Fruit fly (Drosophila melanogaster): Measurements from ENCODE around the gene mRNA-cap.

mRNA-cap gene

dm6 chrX:14242479-14242878, at the start of gene mRNA-cap:
Gene mRNA-cap (minus strand): TSS chrX:14242822.
- TF ChIP-seq ttk (optimal IDR thresholded peaks at IDR 0.05): no peak

dm6 chrX:14289293-14289692, 46.7 kb upstream of the mRNA-cap start, which contains the start of gene CG9400:
Gene CG9400 (minus strand): TSS chrX:14289393.
- no peak for TF ChIP-seq Sin3A (optimal IDR thresholded peaks at IDR 0.05)
- TF ChIP-seq h (optimal IDR thresholded peaks at IDR 0.05): no peak
- no peak for TF ChIP-seq insv (optimal IDR thresholded peaks at IDR 0.05)
- TF ChIP-seq Myc (optimal IDR thresholded peaks at IDR 0.05): no peak
- no peak for TF ChIP-seq psq (optimal IDR thresholded peaks at IDR 0.05)
- no peak for TF ChIP-seq ttk (optimal IDR thresholded peaks at IDR 0.05)

dm6 chrX:14277435-14277834, 34.8 kb upstream of the mRNA-cap start, which contains the start of gene Muc12Ea:
Gene Muc12Ea (plus strand): TSS chrX:14277735.
- TF ChIP-seq h (optimal IDR thresholded peaks at IDR 0.05): no peak
- no peak for TF ChIP-seq insv (optimal IDR thresholded peaks at IDR 0.05)
- no peak for TF ChIP-seq Sin3A (optimal IDR thresholded peaks at IDR 0.05)
- no peak for TF ChIP-seq Myc (optimal IDR thresholded peaks at IDR 0.05)
- TF ChIP-seq psq (optimal IDR thresholded peaks at IDR 0.05): no peak
- TF ChIP-seq ttk (optimal IDR thresholded peaks at IDR 0.05): no peak

dm6 chrX:14266075-14266474, 23.5 kb upstream of the mRNA-cap start, which contains the start of the genes CG13404 and na:
Gene CG13404 (minus strand): TSS chrX:14266250.
Gene na (plus strand): TSS chrX:14266367.
- TF ChIP-seq Myc (optimal IDR thresholded peaks at IDR 0.05): no peak
- no peak for TF ChIP-seq Sin3A (optimal IDR thresholded peaks at IDR 0.05)
- no peak for TF ChIP-seq insv (optimal IDR thresholded peaks at IDR 0.05)
- TF ChIP-seq psq (optimal IDR thresholded peaks at IDR 0.05): no peak
- no peak for TF ChIP-seq ttk (optimal IDR thresholded peaks at IDR 0.05)
- TF ChIP-seq h (optimal IDR thresholded peaks at IDR 0.05): no peak

dm6 chrX:14265149-14265548, 22.5 kb upstream of the mRNA-cap start:
- TF ChIP-seq h (optimal IDR thresholded peaks at IDR 0.05): no peak
- TF ChIP-seq Sin3A (optimal IDR thresholded peaks at IDR 0.05): no peak
- TF ChIP-seq insv (optimal IDR thresholded peaks at IDR 0.05): no peak

DNA sequence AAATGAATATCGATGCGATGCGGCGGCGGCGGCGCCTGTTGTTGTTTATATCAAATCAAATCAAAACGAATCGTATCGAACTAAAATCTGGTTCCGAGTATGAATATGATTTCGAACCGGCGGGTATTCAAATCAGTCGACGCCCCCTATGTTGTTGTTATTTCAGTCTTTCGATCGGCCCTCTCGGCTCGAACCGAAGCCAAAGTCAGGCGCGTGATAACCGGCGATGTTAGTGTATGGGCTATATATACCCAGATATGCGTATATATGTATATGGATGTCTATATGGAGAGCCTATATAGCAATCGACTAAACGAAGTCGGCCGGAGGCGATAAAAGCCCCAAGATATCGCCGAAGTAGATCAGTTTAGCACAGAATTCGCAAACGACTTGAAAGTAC, 18.2 kb upstream of the mRNA-cap start, which contains the start of the genes CG46317 and Tat:
CG46317 (plus strand) TSS at position 361 of the 400 bp plus-strand sequence.
Tat (plus strand) TSS at position 361 of the 400 bp plus-strand sequence.
- TF ChIP-seq h (optimal IDR thresholded peaks at IDR 0.05): no peak

- TF ChIP-seq ttk (optimal IDR thresholded peaks at IDR 0.05): no peak
Measured at dm6 chrX:14247035-14247786, 4.6 kb upstream of the mRNA-cap start, which contains the start of gene mud. Gene mud (plus strand): TSS chrX:14247732.

DNA sequence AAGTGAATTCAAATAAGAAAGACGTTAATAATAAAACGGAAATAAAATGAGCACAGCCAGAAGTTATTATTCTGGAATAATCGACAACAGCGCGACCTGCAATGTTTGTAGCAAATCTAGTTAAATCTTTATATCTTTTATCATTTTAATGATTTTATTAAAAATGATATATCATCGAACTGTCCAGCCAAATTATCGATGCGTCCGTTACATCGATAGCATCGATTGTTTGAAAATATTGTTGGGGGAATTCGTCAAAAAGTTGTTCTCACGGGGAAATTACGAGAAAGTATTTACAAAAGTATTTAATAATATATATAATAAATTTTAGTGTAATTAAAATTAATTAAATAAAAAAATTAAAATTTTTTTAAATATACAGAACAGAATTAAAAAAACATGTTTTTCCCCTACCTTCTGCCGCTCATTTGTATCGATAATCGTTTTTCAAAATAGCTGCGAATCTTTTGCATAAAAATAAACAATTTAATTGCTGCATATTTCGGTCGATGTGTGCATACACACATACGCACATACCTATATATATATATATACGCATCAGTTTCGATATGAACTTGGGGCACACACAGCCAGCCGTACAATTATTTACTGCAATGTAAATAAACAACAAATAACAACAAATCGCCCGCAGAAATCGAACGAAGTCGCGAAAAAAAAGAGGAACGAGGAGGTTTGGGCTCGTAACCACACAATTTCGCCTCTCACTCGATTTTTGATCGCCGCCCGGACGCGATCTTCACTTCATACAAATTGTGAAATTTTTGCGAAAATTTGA, 517 bp upstream of the mRNA-cap start, which contains the start of gene CG32599:
CG32599 (plus strand) TSS at position 746 of the 796 bp plus-strand sequence.
- TF ChIP-seq Myc (optimal IDR thresholded peaks at IDR 0.05) (no peak), Sin3A (optimal IDR thresholded peaks at IDR 0.05) (no peak), ttk (optimal IDR thresholded peaks at IDR 0.05) (no peak), h (optimal IDR thresholded peaks at IDR 0.05) (no peak), insv (optimal IDR thresholded peaks at IDR 0.05) (no peak), psq (optimal IDR thresholded peaks at IDR 0.05) (no peak)

dm6 chrX:14237873-14238394, 4.7 kb downstream of the mRNA-cap start, which contains the start of the genes Fbxl4 and Dus2:
Gene Fbxl4 (minus strand): TSS chrX:14237923.
Gene Dus2 (plus strand): TSS chrX:14237988.
- no peak for TF ChIP-seq h (optimal IDR thresholded peaks at IDR 0.05)
- TF ChIP-seq insv (optimal IDR thresholded peaks at IDR 0.05): no peak
- TF ChIP-seq Myc (optimal IDR thresholded peaks at IDR 0.05): no peak
- TF ChIP-seq Sin3A (optimal IDR thresholded peaks at IDR 0.05): no peak
- no peak for TF ChIP-seq psq (optimal IDR thresholded peaks at IDR 0.05)
- no peak for TF ChIP-seq ttk (optimal IDR thresholded peaks at IDR 0.05)

DNA sequence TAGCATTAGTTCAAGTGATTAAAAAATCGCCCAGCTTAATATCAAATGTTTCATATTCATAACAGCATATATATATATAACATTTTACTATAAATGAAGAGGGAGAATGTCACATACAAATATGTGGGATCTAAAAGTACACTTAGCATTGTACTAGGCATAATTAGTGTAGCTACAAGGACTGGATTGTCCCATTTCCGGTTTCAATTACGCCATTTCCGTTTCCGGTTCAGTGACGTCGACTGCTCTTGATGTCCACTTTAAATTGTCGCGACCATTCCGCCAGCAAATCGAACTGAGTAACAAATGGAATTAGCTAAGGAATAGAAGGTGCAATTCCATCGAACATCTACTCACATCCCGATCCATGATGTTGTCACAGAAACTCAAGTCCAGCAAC, 8.2 kb downstream of the mRNA-cap start:
- no peak for TF ChIP-seq h (optimal IDR thresholded peaks at IDR 0.05)
- no peak for TF ChIP-seq ttk (optimal IDR thresholded peaks at IDR 0.05)
- TF ChIP-seq psq (optimal IDR thresholded peaks at IDR 0.05): no peak
- TF ChIP-seq Myc (optimal IDR thresholded peaks at IDR 0.05): no peak
- TF ChIP-seq insv (optimal IDR thresholded peaks at IDR 0.05): no peak
- no peak for TF ChIP-seq Sin3A (optimal IDR thresholded peaks at IDR 0.05)

- TF ChIP-seq insv (optimal IDR thresholded peaks at IDR 0.05) (no peak), Myc (optimal IDR thresholded peaks at IDR 0.05) (no peak), Sin3A (optimal IDR thresholded peaks at IDR 0.05) (no peak), h (optimal IDR thresholded peaks at IDR 0.05) (no peak), psq (optimal IDR thresholded peaks at IDR 0.05) (no peak)
Measured at dm6 chrX:14233843-14234337, 8.7 kb downstream of the mRNA-cap start, which contains the start of gene CG42271. Gene CG42271 (minus strand): TSS chrX:14234066.

DNA sequence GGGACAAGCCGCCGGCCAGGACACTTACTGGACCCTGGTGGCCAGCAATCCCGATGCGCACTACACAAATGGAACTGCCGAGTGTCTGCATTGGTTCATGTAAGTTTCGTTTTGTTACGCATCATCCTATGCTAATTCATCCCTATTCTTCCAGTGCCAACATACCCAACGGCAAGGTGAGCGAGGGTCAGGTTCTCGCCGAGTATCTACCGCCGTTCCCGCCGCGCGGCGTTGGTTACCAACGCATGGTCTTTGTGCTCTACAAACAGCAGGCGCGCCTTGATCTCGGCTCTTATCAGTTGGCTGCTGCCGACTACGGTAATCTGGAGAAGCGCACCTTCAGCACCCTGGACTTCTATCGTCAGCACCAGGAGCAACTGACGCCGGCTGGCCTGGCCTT, 15.6 kb downstream of the mRNA-cap start:
- no peak for TF ChIP-seq Sin3A (optimal IDR thresholded peaks at IDR 0.05)
- no peak for TF ChIP-seq Myc (optimal IDR thresholded peaks at IDR 0.05)
- no peak for TF ChIP-seq insv (optimal IDR thresholded peaks at IDR 0.05)
- no peak for TF ChIP-seq psq (optimal IDR thresholded peaks at IDR 0.05)
- TF ChIP-seq h (optimal IDR thresholded peaks at IDR 0.05): no peak
- no peak for TF ChIP-seq ttk (optimal IDR thresholded peaks at IDR 0.05)
